Worm (Caenorhabditis elegans): ENCODE data around the gene rabn-5.

ce11 chrIII:5842920-5843319, 21.4 kb upstream of the rabn-5 start:
- no peak for TF ChIP-seq che-1 (tag; optimal IDR thresholded peaks at IDR 0.05)
- TF ChIP-seq pqm-1 (tag; optimal IDR thresholded peaks at IDR 0.05), result no peak
- TF ChIP-seq nfya-1 (tag; optimal IDR thresholded peaks at IDR 0.05), result no peak
- TF ChIP-seq ceh-6 (GFP tag; optimal IDR thresholded peaks at IDR 0.05), result no peak
- no peak for TF ChIP-seq hlh-6 (tag; optimal IDR thresholded peaks at IDR 0.05)
- TF ChIP-seq ceh-14 (tag; optimal IDR thresholded peaks at IDR 0.05), result no peak
- TF ChIP-seq unc-86 (tag; optimal IDR thresholded peaks at IDR 0.05), result no peak

Measured in whole organism, late embryonic.